Worm (Caenorhabditis elegans): ENCODE results near the gene Y73F4A.2.

Gene Y73F4A.2

ce11 chrIV:9007947-9008346 is 35.2 kb downstream of the Y73F4A.2 start:
- TF ChIP-seq zag-1 (tag; optimal IDR thresholded peaks at IDR 0.05) (no peak), mml-1 (tag; optimal IDR thresholded peaks at IDR 0.05) (no peak), sea-2 (GFP tag; optimal IDR thresholded peaks at IDR 0.05) (no peak), unc-62 (GFP tag; optimal IDR thresholded peaks at IDR 0.05) (no peak), nhr-28 (tag; optimal IDR thresholded peaks at IDR 0.05) (no peak), fkh-2 (tag; optimal IDR thresholded peaks at IDR 0.05) (no peak), nhr-237 (tag; optimal IDR thresholded peaks at IDR 0.05) (no peak), ceh-16 (tag; optimal IDR thresholded peaks at IDR 0.05) (no peak), ama-1 (optimal IDR thresholded peaks at IDR 0.05) (no peak), ztf-11 (tag; optimal IDR thresholded peaks at IDR 0.05) (no peak)

- TF ChIP-seq ceh-9 (tag; optimal IDR thresholded peaks at IDR 0.05) (no peak), ceh-28 (tag; optimal IDR thresholded peaks at IDR 0.05) (no peak), mdl-1 (tag; optimal IDR thresholded peaks at IDR 0.05) (no peak), elt-1 (tag; optimal IDR thresholded peaks at IDR 0.05) (no peak), ceh-16 (tag; optimal IDR thresholded peaks at IDR 0.05) (no peak), sea-2 (GFP tag; optimal IDR thresholded peaks at IDR 0.05) (no peak), ama-1 (optimal IDR thresholded peaks at IDR 0.05) (no peak), eor-1 (tag; optimal IDR thresholded peaks at IDR 0.05) (no peak)
Measured at ce11 chrIV:9005310-9005709, 37.8 kb downstream of the Y73F4A.2 start, which contains the start of gene unc-129. TSS of gene unc-129 (minus strand) at chrIV:9005410.

ce11 chrIV:9002636-9003035 is 40.5 kb downstream of the Y73F4A.2 start, which contains the start of gene C53D6.8:
TSS of gene C53D6.8 (minus strand) at chrIV:9002736.
- no peak for TF ChIP-seq unc-39 (tag; optimal IDR thresholded peaks at IDR 0.05)
- no peak for TF ChIP-seq pqm-1 (tag; optimal IDR thresholded peaks at IDR 0.05)
- TF ChIP-seq R02D3.7 (tag; optimal IDR thresholded peaks at IDR 0.05), result no peak

DNA sequence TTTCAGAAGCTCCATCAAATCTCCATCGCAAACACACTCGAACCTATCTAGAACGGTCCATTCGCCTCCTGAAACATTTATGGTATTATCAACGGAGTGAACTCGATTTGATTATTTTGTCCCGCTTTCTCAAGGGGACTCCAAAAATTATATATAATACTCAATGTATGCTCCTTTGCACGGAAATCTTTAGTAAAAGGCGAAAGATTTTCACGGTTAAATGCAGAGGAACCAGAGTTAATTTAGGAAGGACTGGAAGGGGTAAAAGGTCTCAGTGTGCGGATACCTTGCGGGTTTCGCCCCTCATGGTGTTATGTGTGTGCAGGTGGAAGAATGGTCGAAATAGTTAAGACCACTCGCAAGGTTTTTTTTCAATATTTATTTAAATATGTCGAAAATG is 42.0 kb downstream of the Y73F4A.2 start:
- TF ChIP-seq ama-1 (optimal IDR thresholded peaks at IDR 0.05) (no peak), elt-1 (tag; optimal IDR thresholded peaks at IDR 0.05) (no peak), egl-27 (tag; optimal IDR thresholded peaks at IDR 0.05) (no peak), nhr-77 (tag; optimal IDR thresholded peaks at IDR 0.05) (no peak), nhr-76 (tag; optimal IDR thresholded peaks at IDR 0.05) (no peak), sea-2 (GFP tag; optimal IDR thresholded peaks at IDR 0.05) (no peak), nhr-67 (tag; optimal IDR thresholded peaks at IDR 0.05) (no peak), elt-2 (tag; optimal IDR thresholded peaks at IDR 0.05) (no peak), nhr-43 (tag; optimal IDR thresholded peaks at IDR 0.05; ENCODE audit: poor library complexity, severe bottlenecking) (no peak), nhr-12 (tag; optimal IDR thresholded peaks at IDR 0.05) (no peak), ZK546.5 (tag; optimal IDR thresholded peaks at IDR 0.05) (no peak), mdl-1 (tag; optimal IDR thresholded peaks at IDR 0.05) (no peak)

DNA sequence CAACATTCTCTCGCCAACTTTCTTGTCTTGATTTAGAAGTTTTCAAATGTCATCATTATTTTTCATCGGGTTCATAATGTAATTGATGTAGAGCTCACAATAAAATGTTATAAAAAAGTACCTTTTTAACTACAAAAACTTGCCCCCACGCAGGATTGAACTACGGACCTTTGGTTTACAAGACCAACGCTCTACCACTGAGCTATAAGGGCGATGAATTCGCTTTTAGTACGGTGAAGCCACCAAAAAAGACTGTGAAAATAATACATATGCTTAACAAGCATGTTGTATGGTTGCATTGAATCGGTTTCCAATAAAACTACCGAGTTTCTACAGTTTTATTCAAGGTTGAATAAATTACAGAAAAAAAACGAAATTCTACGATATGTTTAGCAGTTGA is 42.5 kb downstream of the Y73F4A.2 start:
- TF ChIP-seq elt-1 (tag; optimal IDR thresholded peaks at IDR 0.05) (no peak), ztf-11 (tag; optimal IDR thresholded peaks at IDR 0.05) (no peak), nhr-67 (tag; optimal IDR thresholded peaks at IDR 0.05) (no peak), R02D3.7 (tag; optimal IDR thresholded peaks at IDR 0.05) (no peak), ama-1 (optimal IDR thresholded peaks at IDR 0.05) (no peak), nhr-11 (tag; optimal IDR thresholded peaks at IDR 0.05) (no peak), elt-2 (tag; optimal IDR thresholded peaks at IDR 0.05) (no peak), mdl-1 (tag; optimal IDR thresholded peaks at IDR 0.05) (no peak), lin-39 (tag; optimal IDR thresholded peaks at IDR 0.05) (no peak), eor-1 (tag; optimal IDR thresholded peaks at IDR 0.05) (no peak)

ce11 chrIV:8994487-8994886 is 48.7 kb downstream of the Y73F4A.2 start:
- no peak for TF ChIP-seq unc-62 (GFP tag; optimal IDR thresholded peaks at IDR 0.05)
- no peak for TF ChIP-seq ztf-11 (tag; optimal IDR thresholded peaks at IDR 0.05)
- TF ChIP-seq nhr-43 (tag; optimal IDR thresholded peaks at IDR 0.05; ENCODE audit: poor library complexity, severe bottlenecking), result no peak
- TF ChIP-seq ceh-9 (tag; optimal IDR thresholded peaks at IDR 0.05), result no peak

ce11 chrIV:8992786-8993185 is 50.4 kb downstream of the Y73F4A.2 start, which contains the start of gene mltn-12:
TSS of gene mltn-12 (plus strand) at chrIV:8993086.
- TF ChIP-seq unc-62 (GFP tag; optimal IDR thresholded peaks at IDR 0.05), result no peak
- TF ChIP-seq mml-1 (tag; optimal IDR thresholded peaks at IDR 0.05), result no peak
- TF ChIP-seq daf-12 (tag; optimal IDR thresholded peaks at IDR 0.05), result no peak
- no peak for TF ChIP-seq sea-2 (GFP tag; optimal IDR thresholded peaks at IDR 0.05)
- no peak for TF ChIP-seq ceh-16 (tag; optimal IDR thresholded peaks at IDR 0.05)
- no peak for TF ChIP-seq snpc-4 (tag; optimal IDR thresholded peaks at IDR 0.05)
- no peak for TF ChIP-seq lin-15B (tag; optimal IDR thresholded peaks at IDR 0.05)
- TF ChIP-seq fkh-10 (GFP tag; optimal IDR thresholded peaks at IDR 0.05), result no peak

Measured in whole organism, L3 larva.